Fruit fly (Drosophila melanogaster) whole organism, adult: Measurements from ENCODE around the gene Wdr37.

ENCODE experiments used
- CG11617 ChIP-seq: fragments of 200-800 bp; sonication (Bioruptor generic); optimal IDR thresholded peaks from 2 replicates; lab custom pipeline; 2017; ENCODE audit warnings: mild to moderate bottlenecking, missing biosample characterization, missing genetic modification reagents, missing genetic modification characterization
- CG12768 ChIP-seq: fragments of 200-800 bp; sonication (Bioruptor generic); optimal IDR thresholded peaks from 2 replicates; lab custom pipeline; 2017; ENCODE audit warnings: missing biosample characterization, missing genetic modification characterization, mild to moderate bottlenecking, moderate library complexity, missing genetic modification reagents
- CG14711 ChIP-seq: fragments of 200-800 bp; sonication (Bioruptor generic); optimal IDR thresholded peaks from 2 replicates; lab custom pipeline; 2018; ENCODE audit warnings: missing biosample characterization, mild to moderate bottlenecking, missing genetic modification characterization, moderate library complexity
- CG1620 ChIP-seq: fragments of 200-800 bp; sonication (Bioruptor generic); optimal IDR thresholded peaks from 2 replicates; lab custom pipeline; 2016; ENCODE audit warnings: missing biosample characterization, missing genetic modification characterization
- CG33017 ChIP-seq: fragments of 200-800 bp; sonication (Bioruptor generic); optimal IDR thresholded peaks from 2 replicates; lab custom pipeline; 2018; ENCODE audit warnings: missing biosample characterization, mild to moderate bottlenecking, missing genetic modification characterization, moderate library complexity
- CG5204 ChIP-seq: fragments of 200-800 bp; sonication (Bioruptor generic); optimal IDR thresholded peaks from 2 replicates; lab custom pipeline; 2016; ENCODE audit warnings: missing biosample characterization, missing genetic modification characterization
- CG7045 ChIP-seq: fragments of 200-800 bp; sonication (Bioruptor generic); optimal IDR thresholded peaks from 2 replicates; lab custom pipeline; 2017; ENCODE audit warnings: missing biosample characterization, mild to moderate bottlenecking, missing genetic modification characterization
- CG7101 ChIP-seq: fragments of 200-800 bp; sonication (Bioruptor generic); optimal IDR thresholded peaks from 2 replicates; lab custom pipeline; 2018; ENCODE audit warnings: missing biosample characterization, mild to moderate bottlenecking, missing genetic modification characterization, moderate library complexity
- Clk ChIP-seq: fragments of 200-800 bp; sonication (Bioruptor generic); optimal IDR thresholded peaks from 2 replicates; lab custom pipeline; 2017; ENCODE audit warnings: missing biosample characterization, missing genetic modification characterization
- Crg-1 ChIP-seq: fragments of 200-800 bp; sonication (Bioruptor generic); optimal IDR thresholded peaks from 2 replicates; lab custom pipeline; 2016; ENCODE audit warnings: missing biosample characterization, missing genetic modification characterization
- Hr96 ChIP-seq: fragments of 200-800 bp; sonication (Bioruptor generic); optimal IDR thresholded peaks from 2 replicates; lab custom pipeline; 2016; ENCODE audit warnings: missing biosample characterization, missing genetic modification characterization
- Mnt ChIP-seq: fragments of 200-800 bp; sonication (Bioruptor generic); optimal IDR thresholded peaks from 2 replicates; lab custom pipeline; 2016; ENCODE audit warnings: missing biosample characterization, mild to moderate bottlenecking, missing genetic modification characterization
- bab1 ChIP-seq: fragments of 200-800 bp; sonication (Bioruptor generic); optimal IDR thresholded peaks from 3 replicates; lab custom pipeline; 2019; ENCODE audit warnings: missing biosample characterization, mild to moderate bottlenecking, missing genetic modification characterization, moderate library complexity
- cic ChIP-seq: fragments of 200-800 bp; sonication (Bioruptor generic); optimal IDR thresholded peaks from 2 replicates; lab custom pipeline; 2017; ENCODE audit warnings: missing biosample characterization, mild to moderate bottlenecking, missing genetic modification characterization, moderate library complexity
- cnc ChIP-seq, 2 experiments: fragments of >200 bp; optimal IDR thresholded peaks; 2 replicates each; lab custom pipeline; 2017
- kay ChIP-seq: fragments of 200-800 bp; sonication (Bioruptor generic); peaks from one replicate; lab custom pipeline; 2016; ENCODE audit warnings: missing biosample characterization, missing genetic modification characterization, borderline replicate concordance
- ovo ChIP-seq: fragments of 200-800 bp; sonication (Bioruptor generic); optimal IDR thresholded peaks from 2 replicates; lab custom pipeline; 2016; ENCODE audit warnings: missing biosample characterization, missing genetic modification characterization
- pad ChIP-seq: fragments of 200-800 bp; sonication (Bioruptor generic); optimal IDR thresholded peaks from 3 replicates; lab custom pipeline; 2017; ENCODE audit warnings: missing biosample characterization, missing genetic modification characterization, mild to moderate bottlenecking, moderate library complexity, missing genetic modification reagents
- tj ChIP-seq: fragments of 200-800 bp; sonication (Bioruptor generic); optimal IDR thresholded peaks from 3 replicates; lab custom pipeline; 2017; ENCODE audit warnings: missing biosample characterization, mild to moderate bottlenecking, missing genetic modification characterization, moderate library complexity
- toe ChIP-seq: fragments of 200-800 bp; sonication (Bioruptor generic); optimal IDR thresholded peaks from 2 replicates; lab custom pipeline; 2016; ENCODE audit warnings: missing biosample characterization, missing genetic modification characterization

Gene Wdr37

dm6 chr3R:18389790-18390189 is 12.7 kb downstream of the Wdr37 start, which contains the start of gene Vha100-4:
Gene Vha100-4, minus strand, starts transcription at chr3R:18389805.
- TF ChIP-seq Clk (no peak), CG5204 (GFP tag; lab: Kevin White, UChicago) (no peak), cic (GFP tag; lab: Kevin White, UChicago) (no peak), cnc (optimal IDR thresholded peaks at IDR 0.05; lab: Kevin White, UChicago) (no peak), Crg-1 (no peak), CG33017 (tag; lab: Kevin White, UChicago) (no peak), CG14711 (no peak), Mnt (peak; percentile 15), CG1620 (GFP tag; lab: Kevin White, UChicago) (no peak)

- TF ChIP-seq Crg-1 (no peak), bab1 (GFP tag; lab: Kevin White, UChicago) (peak; percentile 14), Clk (no peak), CG7101 (tag; lab: Kevin White, UChicago) (no peak), CG5204 (GFP tag; lab: Kevin White, UChicago) (no peak), pad (GFP tag; lab: Kevin White, UChicago) (no peak), cnc (optimal IDR thresholded peaks at IDR 0.05; lab: Kevin White, UChicago) (no peak)
Measured at dm6 chr3R:18385593-18385992, 16.9 kb downstream of the Wdr37 start, which contains the start of gene cona. Gene cona, plus strand, starts transcription at chr3R:18385828.

DNA sequence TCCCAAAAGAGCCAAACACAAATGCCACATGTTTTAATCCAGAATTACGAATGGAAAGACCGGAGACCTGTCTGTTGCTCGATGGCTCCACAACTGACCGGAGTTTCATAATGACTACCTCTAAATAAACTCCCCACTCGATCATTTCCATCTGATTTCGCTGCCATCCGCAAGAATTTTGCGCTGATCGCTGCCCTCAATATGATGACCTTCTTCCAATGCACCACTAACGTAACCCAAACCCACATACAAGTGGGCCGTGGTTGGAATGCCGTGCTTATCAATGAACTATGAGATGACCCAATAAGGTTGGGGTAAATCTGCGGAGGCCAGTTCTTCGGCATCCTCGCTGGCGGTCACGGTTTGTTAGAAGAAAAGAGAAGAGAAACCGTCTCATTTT is 17.5 kb downstream of the Wdr37 start, which contains the start of gene CG14309:
CG14309 (minus strand) TSS at position 101 of the 400 bp plus-strand sequence.
- TF ChIP-seq cic (GFP tag; lab: Kevin White, UChicago) (no peak), CG1620 (GFP tag; lab: Kevin White, UChicago) (no peak), tj (GFP tag; lab: Kevin White, UChicago) (peak; percentile 45), cnc (optimal IDR thresholded peaks at IDR 0.05; lab: Kevin White, UChicago) (no peak)

- TF ChIP-seq tj (GFP tag; lab: Kevin White, UChicago) (peak; percentile 95), ovo (no peak), bab1 (GFP tag; lab: Kevin White, UChicago) (peak; percentile 52), CG33017 (tag; lab: Kevin White, UChicago) (no peak), pad (GFP tag; lab: Kevin White, UChicago) (no peak), CG5204 (GFP tag; lab: Kevin White, UChicago) (no peak)
Measured at dm6 chr3R:18381014-18381512, 21.5 kb downstream of the Wdr37 start, which contains the start of gene CG7675. Gene CG7675, minus strand, starts transcription at chr3R:18381178.

DNA sequence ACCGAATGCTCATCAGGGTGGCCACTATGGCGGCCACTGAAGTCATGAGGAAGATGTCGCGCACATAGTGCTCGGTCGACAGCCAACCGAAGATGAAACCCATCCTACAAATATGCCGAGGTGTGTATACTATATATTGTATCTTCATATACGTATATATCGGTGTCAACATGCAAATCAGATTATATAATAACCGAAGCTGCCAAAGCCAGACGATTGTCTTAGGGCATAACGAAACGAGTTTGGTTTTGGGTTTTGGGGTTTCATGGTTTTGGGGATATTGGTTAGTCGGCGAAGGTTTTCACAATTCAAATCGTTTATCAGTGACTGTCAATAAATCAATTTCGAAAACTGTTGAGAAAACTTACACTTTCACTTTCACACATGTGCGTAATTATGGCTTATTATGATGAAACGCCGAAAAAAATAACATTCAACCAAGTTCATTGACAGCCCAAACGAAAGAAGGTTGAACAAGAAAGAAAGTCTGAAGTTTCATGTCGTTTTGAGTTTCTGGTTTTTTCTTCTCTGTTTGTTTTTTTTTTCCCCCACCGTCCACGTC is 22.2 kb downstream of the Wdr37 start:
- TF ChIP-seq kay (GFP tag; lab: Kevin White, UChicago) (peak; percentile 71), cnc (optimal IDR thresholded peaks at IDR 0.05; lab: Kevin White, UChicago) (no peak), toe (no peak), CG7101 (tag; lab: Kevin White, UChicago) (no peak), bab1 (GFP tag; lab: Kevin White, UChicago) (no peak)

DNA sequence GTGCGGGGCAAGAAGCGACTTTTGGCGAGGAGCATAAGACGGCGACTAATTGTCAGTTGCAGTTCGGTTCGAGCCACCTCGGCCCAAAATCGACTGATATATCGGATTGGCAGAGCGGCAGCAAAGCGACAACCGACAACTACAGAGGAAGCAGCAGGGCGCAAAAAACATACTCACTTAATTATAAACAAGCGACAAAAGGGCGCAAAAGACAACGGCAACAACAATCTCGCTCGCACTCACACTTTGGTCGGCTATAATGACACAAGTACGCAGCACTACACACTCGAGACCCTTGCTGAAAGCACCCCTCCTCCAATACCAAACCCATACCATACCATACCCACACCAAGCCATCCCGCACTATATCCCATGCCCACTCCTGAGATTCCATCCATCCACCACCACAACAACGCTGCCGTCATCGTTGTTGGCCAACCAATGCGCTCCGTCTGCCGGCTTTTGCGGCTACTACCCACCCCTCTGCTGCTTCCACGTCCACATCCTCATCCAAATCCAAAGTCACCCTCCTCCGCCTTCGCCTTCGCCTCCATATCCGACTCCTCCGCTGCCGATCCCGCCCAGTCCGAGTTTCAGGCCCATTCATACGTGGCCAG is 29.7 kb downstream of the Wdr37 start, which contains the start of gene gl:
gl (minus strand) TSS at position 51 of the 617 bp plus-strand sequence.
- TF ChIP-seq CG1620 (GFP tag; lab: Kevin White, UChicago) (no peak), Crg-1 (no peak), kay (GFP tag; lab: Kevin White, UChicago) (no peak), ovo (no peak), CG33017 (tag; lab: Kevin White, UChicago) (no peak), Mnt (no peak), CG5204 (GFP tag; lab: Kevin White, UChicago) (no peak), CG11617 (GFP tag; lab: Kevin White, UChicago) (no peak), Hr96 (GFP tag; lab: Kevin White, UChicago) (no peak), CG7045 (no peak), CG7101 (tag; lab: Kevin White, UChicago) (no peak), tj (GFP tag; lab: Kevin White, UChicago) (no peak)

DNA sequence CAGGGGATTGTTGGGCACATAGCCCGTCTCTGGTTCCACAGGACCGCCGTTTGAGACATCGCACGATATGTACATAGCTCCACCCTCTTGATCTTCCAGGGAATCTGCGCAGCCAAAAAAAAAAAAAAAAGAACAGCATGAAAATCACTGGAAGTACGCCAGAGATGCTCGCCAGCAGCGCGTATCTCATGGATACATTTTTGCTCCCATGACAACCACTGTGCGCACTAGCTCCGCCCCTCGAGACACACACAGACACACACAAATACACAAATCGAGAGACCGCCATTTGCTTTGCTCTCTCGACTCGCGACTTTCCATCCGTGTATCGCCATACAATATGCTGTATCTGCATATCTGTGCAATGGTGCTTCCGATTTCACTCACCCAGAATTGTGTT is 31.2 kb downstream of the Wdr37 start:
- TF ChIP-seq CG14711 (no peak), ovo (no peak), CG7045 (no peak), cic (GFP tag; lab: Kevin White, UChicago) (no peak), tj (GFP tag; lab: Kevin White, UChicago) (peak; percentile 22)

DNA sequence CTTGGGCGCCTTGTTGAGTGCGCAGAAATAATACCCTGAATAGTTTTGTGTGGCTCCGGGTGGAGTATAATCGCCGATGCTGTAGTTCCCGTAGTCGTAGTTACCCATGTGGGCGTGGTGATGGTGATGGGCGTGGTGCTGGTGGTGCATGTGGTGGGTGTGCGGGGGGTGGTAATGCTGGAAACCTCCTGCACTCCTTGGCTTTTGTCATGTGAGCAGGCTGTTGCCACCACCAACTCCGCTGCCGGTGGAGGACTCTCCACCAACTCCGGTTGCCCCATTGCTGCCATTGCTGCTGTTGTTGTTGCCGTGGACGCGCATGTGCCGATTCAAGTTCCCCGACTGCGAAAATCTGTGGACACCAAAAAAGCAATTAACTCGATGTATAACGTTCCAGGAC is 33.9 kb downstream of the Wdr37 start:
- no peak for TF ChIP-seq toe
- TF ChIP-seq Crg-1: no peak
- TF ChIP-seq bab1 (GFP tag; lab: Kevin White, UChicago): no peak
- no peak for TF ChIP-seq CG7101 (tag; lab: Kevin White, UChicago)
- no peak for TF ChIP-seq kay (GFP tag; lab: Kevin White, UChicago)
- TF ChIP-seq CG1620 (GFP tag; lab: Kevin White, UChicago): no peak
- TF ChIP-seq CG14711: no peak
- TF ChIP-seq cnc (optimal IDR thresholded peaks at IDR 0.05; lab: Kevin White, UChicago): no peak
- no peak for TF ChIP-seq CG11617 (GFP tag; lab: Kevin White, UChicago)
- TF ChIP-seq CG12768 (GFP tag; lab: Kevin White, UChicago): no peak
- TF ChIP-seq ovo: no peak
- TF ChIP-seq CG33017 (tag; lab: Kevin White, UChicago): no peak
- no peak for TF ChIP-seq pad (GFP tag; lab: Kevin White, UChicago)
- TF ChIP-seq Clk: no peak
- TF ChIP-seq Hr96 (GFP tag; lab: Kevin White, UChicago): no peak
- TF ChIP-seq tj (GFP tag; lab: Kevin White, UChicago): no peak
- no peak for TF ChIP-seq cic (GFP tag; lab: Kevin White, UChicago)
